Fruit fly (Drosophila melanogaster) whole organism, embryonic: ENCODE results near the gene CG33098.

ENCODE experiments used
- Adf1 ChIP-seq: fragments of 200-800 bp; sonication (Bioruptor generic); IDR thresholded peaks from 2 replicates; pipeline ENCODE4 v1.3.6; 2022; ENCODE audit warnings: missing biosample characterization, missing genetic modification characterization
- Aef1 ChIP-seq: fragments of 200-800 bp; sonication (Bioruptor generic); IDR thresholded peaks from 3 replicates; pipeline ENCODE4 v1.3.6; 2022; ENCODE audit warnings: missing biosample characterization, missing genetic modification characterization
- Blimp-1 ChIP-seq: fragments of 200-800 bp; sonication (Bioruptor generic); optimal IDR thresholded peaks from 3 replicates; lab custom pipeline; 2018; ENCODE audit warnings: missing biosample characterization, missing genetic modification characterization, mild to moderate bottlenecking, moderate library complexity, missing genetic modification reagents
- CG10274 ChIP-seq: fragments of 200-800 bp; sonication (Bioruptor generic); optimal IDR thresholded peaks from 3 replicates; lab custom pipeline; 2017; ENCODE audit warnings: missing biosample characterization, mild to moderate bottlenecking, missing genetic modification characterization
- CG10543 ChIP-seq: fragments of 200-800 bp; sonication (Bioruptor generic); optimal IDR thresholded peaks from 3 replicates; lab custom pipeline; 2017; ENCODE audit warnings: missing biosample characterization, mild to moderate bottlenecking, missing genetic modification characterization, moderate library complexity
- CG11093 ChIP-seq: fragments of 200-800 bp; sonication (Bioruptor generic); IDR thresholded peaks from 3 replicates; pipeline ENCODE4 v1.3.6; 2022; ENCODE audit warnings: missing biosample characterization, missing genetic modification characterization
- CG11696 ChIP-seq: fragments of 200-800 bp; sonication (Bioruptor generic); IDR thresholded peaks from 2 replicates; pipeline ENCODE4 v1.3.6; 2022; ENCODE audit warnings: missing biosample characterization, missing genetic modification characterization
- CG12942 ChIP-seq: fragments of 200-800 bp; sonication (Bioruptor generic); optimal IDR thresholded peaks from 3 replicates; lab custom pipeline; 2016; ENCODE audit warnings: missing biosample characterization, missing genetic modification characterization
- CG13775 ChIP-seq: fragments of 200-800 bp; sonication (Bioruptor generic); optimal IDR thresholded peaks from 3 replicates; lab custom pipeline; 2017; ENCODE audit warnings: missing biosample characterization, mild to moderate bottlenecking, missing genetic modification characterization
- CG15011 ChIP-seq: fragments of 200-800 bp; sonication (Bioruptor generic); optimal IDR thresholded peaks from 3 replicates; lab custom pipeline; 2018; ENCODE audit warnings: missing biosample characterization, mild to moderate bottlenecking, missing genetic modification characterization
- CG15479 ChIP-seq: fragments of 200-800 bp; sonication (Bioruptor generic); optimal IDR thresholded peaks from 3 replicates; lab custom pipeline; 2019; ENCODE audit warnings: missing biosample characterization, mild to moderate bottlenecking, missing genetic modification characterization, moderate library complexity
- CG2889 ChIP-seq: fragments of 200-800 bp; sonication (Bioruptor generic); IDR thresholded peaks from 3 replicates; pipeline ENCODE4 v1.3.6; 2022; ENCODE audit warnings: missing biosample characterization, missing genetic modification characterization
- CG30020 ChIP-seq: fragments of 200-800 bp; optimal IDR thresholded peaks from 2 replicates; lab custom pipeline; 2019; ENCODE audit warnings: missing biosample characterization, mild to moderate bottlenecking, missing genetic modification characterization, moderate library complexity
- CG33213 ChIP-seq: fragments of 200-800 bp; sonication (Bioruptor generic); optimal IDR thresholded peaks from 3 replicates; lab custom pipeline; 2016; ENCODE audit warnings: missing biosample characterization, missing genetic modification characterization
- CG6689 ChIP-seq: fragments of 200-800 bp; sonication (Bioruptor generic); IDR thresholded peaks from 2 replicates; pipeline ENCODE4 v1.3.6; 2022; ENCODE audit warnings: missing biosample characterization, missing genetic modification characterization
- CG8944 ChIP-seq: fragments of 200-800 bp; sonication (Bioruptor generic); optimal IDR thresholded peaks from 3 replicates; lab custom pipeline; 2016; ENCODE audit warnings: missing biosample characterization, missing genetic modification characterization
- CG9817 ChIP-seq: fragments of 200-800 bp; sonication (Bioruptor generic); optimal IDR thresholded peaks from 2 replicates; lab custom pipeline; 2018; ENCODE audit warnings: missing biosample characterization, mild to moderate bottlenecking, missing genetic modification characterization, moderate library complexity
- CHES-1-like ChIP-seq: fragments of 200-800 bp; sonication (Bioruptor generic); optimal IDR thresholded peaks from 2 replicates; lab custom pipeline; 2016; ENCODE audit warnings: missing biosample characterization, missing genetic modification characterization
- Dll ChIP-seq: fragments of 200-800 bp; sonication (Bioruptor generic); IDR thresholded peaks from 4 replicates; pipeline ENCODE4 v1.3.6; 2022; ENCODE audit warnings: missing biosample characterization, missing genetic modification characterization; ENCODE audit not compliant: partially characterized antibody
- E2f2 ChIP-seq: fragments of 200-800 bp; sonication (Bioruptor generic); IDR thresholded peaks from 2 replicates; pipeline ENCODE4 v1.3.6; 2022; ENCODE audit warnings: missing biosample characterization, missing genetic modification characterization
- Fer1 ChIP-seq: fragments of 200-800 bp; sonication (Bioruptor generic); optimal IDR thresholded peaks from 2 replicates; lab custom pipeline; 2017; ENCODE audit warnings: missing biosample characterization, mild to moderate bottlenecking, missing genetic modification characterization
- H15 ChIP-seq: fragments of 200-800 bp; sonication (Bioruptor generic); IDR thresholded peaks from 3 replicates; pipeline ENCODE4 v1.3.6; 2022; ENCODE audit warnings: missing biosample characterization, missing genetic modification characterization
- Meics ChIP-seq: fragments of 200-800 bp; sonication (Bioruptor generic); optimal IDR thresholded peaks from 2 replicates; lab custom pipeline; 2017; ENCODE audit warnings: missing biosample characterization, mild to moderate bottlenecking, missing genetic modification characterization
- Pdp1 ChIP-seq, 2 experiments: fragments of 200-800 bp; sonication (Bioruptor generic); optimal IDR thresholded peaks; 3 replicates each; lab custom pipeline; 2016; ENCODE audit warnings: missing biosample characterization in 2 of 2, missing genetic modification characterization in 2 of 2, mild to moderate bottlenecking in 1 of 2, moderate library complexity in 1 of 2
- Xbp1 ChIP-seq: fragments of 200-800 bp; sonication (Bioruptor generic); optimal IDR thresholded peaks from 3 replicates; lab custom pipeline; 2016; ENCODE audit warnings: missing biosample characterization, mild to moderate bottlenecking, missing genetic modification characterization
- az2 ChIP-seq: fragments of 200-800 bp; sonication (Bioruptor generic); optimal IDR thresholded peaks from 3 replicates; lab custom pipeline; 2016; ENCODE audit warnings: missing biosample characterization, missing genetic modification characterization
- bigmax ChIP-seq: fragments of 200-800 bp; sonication (Bioruptor generic); optimal IDR thresholded peaks from 2 replicates; lab custom pipeline; 2018; ENCODE audit warnings: missing biosample characterization, mild to moderate bottlenecking, missing genetic modification characterization
- chn ChIP-seq: fragments of 200-800 bp; sonication (Bioruptor generic); optimal IDR thresholded peaks from 2 replicates; lab custom pipeline; 2016; ENCODE audit warnings: missing biosample characterization, missing genetic modification characterization
- crol ChIP-seq: fragments of 200-800 bp; sonication (Bioruptor generic); IDR thresholded peaks from 2 replicates; pipeline ENCODE4 v1.3.6; 2022; ENCODE audit warnings: missing biosample characterization, missing genetic modification characterization
- dmrt99B ChIP-seq: fragments of 200-800 bp; sonication (Bioruptor generic); optimal IDR thresholded peaks from 2 replicates; lab custom pipeline; 2018; ENCODE audit warnings: missing biosample characterization, mild to moderate bottlenecking, missing genetic modification characterization, moderate library complexity
- dysf ChIP-seq: fragments of 200-800 bp; sonication (Bioruptor generic); IDR thresholded peaks from 3 replicates; pipeline ENCODE4 v1.3.6; 2022; ENCODE audit warnings: missing biosample characterization, missing genetic modification characterization
- esg ChIP-seq: fragments of 200-800 bp; sonication (Bioruptor generic); conservative IDR thresholded peaks from 2 replicates; pipeline ENCODE4 v1.3.6; 2022; ENCODE audit warnings: missing biosample characterization, missing genetic modification characterization
- fu2 ChIP-seq: fragments of 200-800 bp; sonication (Bioruptor generic); optimal IDR thresholded peaks from 2 replicates; lab custom pipeline; 2016; ENCODE audit warnings: missing biosample characterization, missing genetic modification characterization
- gcm ChIP-seq: fragments of 200-800 bp; sonication (Bioruptor generic); optimal IDR thresholded peaks from 2 replicates; lab custom pipeline; 2019; ENCODE audit warnings: missing biosample characterization, mild to moderate bottlenecking, missing genetic modification characterization, moderate library complexity
- gfzf ChIP-seq: fragments of 200-800 bp; sonication (Bioruptor generic); optimal IDR thresholded peaks from 2 replicates; lab custom pipeline; 2016; ENCODE audit warnings: missing biosample characterization, mild to moderate bottlenecking, missing genetic modification characterization, moderate library complexity
- gt ChIP-seq: fragments of 200-800 bp; sonication (Bioruptor generic); IDR thresholded peaks from 2 replicates; pipeline ENCODE4 v1.3.6; 2022; ENCODE audit warnings: missing biosample characterization, missing genetic modification characterization
- h ChIP-seq: fragments of >200 bp; optimal IDR thresholded peaks from 2 replicates; lab custom pipeline; 2017
- hkb ChIP-seq, 2 experiments: fragments of 200-800 bp in 1 of 2; fragments of >200 bp in 1 of 2; sonication (Bioruptor generic) in 1 of 2; IDR thresholded peaks in 1 of 2; optimal IDR thresholded peaks in 1 of 2; 2 replicates each; pipeline versions ENCODE4 v1.3.6 to Lab custom; 2017 to 2022; ENCODE audit warnings: missing biosample characterization in 1 of 2, missing genetic modification characterization in 1 of 2
- insv ChIP-seq, 2 experiments: fragments of 200-800 bp; sonication (Bioruptor generic); optimal IDR thresholded peaks; 3 replicates each; lab custom pipeline; 2016 to 2018; ENCODE audit warnings: missing biosample characterization in 2 of 2, missing genetic modification characterization in 2 of 2
- lola ChIP-seq, 3 experiments: fragments of >200 bp in 2 of 3; fragments of 200-800 bp in 1 of 3; sonication (Bioruptor generic) in 1 of 3; optimal IDR thresholded peaks; 2 replicates each; lab custom pipeline; 2017 to 2019; ENCODE audit warnings: missing biosample characterization in 3 of 3, missing genetic modification characterization in 3 of 3, mild to moderate bottlenecking in 1 of 3, moderate library complexity in 1 of 3
- nau ChIP-seq: fragments of 200-800 bp; sonication (Bioruptor generic); optimal IDR thresholded peaks from 3 replicates; lab custom pipeline; 2017; ENCODE audit warnings: missing biosample characterization, mild to moderate bottlenecking, missing genetic modification characterization, missing genetic modification reagents
- nerfin-1 ChIP-seq: fragments of 200-800 bp; sonication (Bioruptor generic); optimal IDR thresholded peaks from 3 replicates; lab custom pipeline; 2019; ENCODE audit warnings: missing biosample characterization, mild to moderate bottlenecking, missing genetic modification characterization, moderate library complexity
- peb ChIP-seq: fragments of 200-800 bp; sonication (Bioruptor generic); IDR thresholded peaks from 2 replicates; pipeline ENCODE4 v1.3.6; 2022; ENCODE audit warnings: missing biosample characterization, missing genetic modification characterization
- pros ChIP-seq: fragments of 200-800 bp; sonication (Bioruptor generic); optimal IDR thresholded peaks from 3 replicates; lab custom pipeline; 2019; ENCODE audit warnings: missing biosample characterization, mild to moderate bottlenecking, missing genetic modification characterization, moderate library complexity
- ranshi ChIP-seq: fragments of 200-800 bp; sonication (Bioruptor generic); IDR thresholded peaks from 2 replicates; pipeline ENCODE4 v1.3.6; 2022; ENCODE audit warnings: missing biosample characterization, missing genetic modification characterization
- run ChIP-seq: fragments of 200-800 bp; sonication (Bioruptor generic); optimal IDR thresholded peaks from 3 replicates; lab custom pipeline; 2018; ENCODE audit warnings: missing biosample characterization, mild to moderate bottlenecking, missing genetic modification characterization
- shn ChIP-seq: fragments of 200-800 bp; sonication (Bioruptor generic); optimal IDR thresholded peaks from 3 replicates; lab custom pipeline; 2016; ENCODE audit warnings: missing biosample characterization, missing genetic modification characterization
- sim ChIP-seq: fragments of 200-800 bp; sonication (Bioruptor generic); IDR thresholded peaks from 2 replicates; pipeline ENCODE4 v1.3.6; 2022; ENCODE audit warnings: missing biosample characterization, missing genetic modification characterization
- slp2 ChIP-seq: fragments of 200-800 bp; sonication (Bioruptor generic); optimal IDR thresholded peaks from 2 replicates; lab custom pipeline; 2016; ENCODE audit warnings: missing biosample characterization, missing genetic modification characterization
- so ChIP-seq: fragments of 200-800 bp; sonication (Bioruptor generic); IDR thresholded peaks from 3 replicates; pipeline ENCODE4 v1.3.6; 2022; ENCODE audit warnings: missing biosample characterization, missing genetic modification characterization
- zen2 ChIP-seq: fragments of 200-800 bp; sonication (Bioruptor generic); IDR thresholded peaks from 3 replicates; pipeline ENCODE4 v1.3.6; 2022; ENCODE audit warnings: missing biosample characterization, missing genetic modification characterization; ENCODE audit not compliant: partially characterized antibody

Gene CG33098

dm6 chr3R:12408160-12408559 lies 21.2 kb downstream of the CG33098 start, which contains the start of gene CG5196 (continued):
- peak; percentile 64 for TF ChIP-seq Dll (GFP tag; lab: Robert Waterston, UW)
- peak; percentile 74 for TF ChIP-seq zen2 (GFP tag; lab: Robert Waterston, UW)
- TF ChIP-seq E2f2 (GFP tag; lab: Robert Waterston, UW): peak; percentile 87
- no peak for TF ChIP-seq dysf (GFP tag; lab: Robert Waterston, UW)
- no peak for TF ChIP-seq lola (GFP tag; optimal IDR thresholded peaks at IDR 0.05; lab: Kevin White, UChicago)
- no peak for TF ChIP-seq ranshi (GFP tag; lab: Robert Waterston, UW)
- TF ChIP-seq Fer1 (GFP tag; lab: Kevin White, UChicago): peak; percentile 38
- no peak for TF ChIP-seq CG15011 (GFP tag; lab: Kevin White, UChicago)
- TF ChIP-seq run (tag; lab: Kevin White, UChicago): no peak
- TF ChIP-seq nau (GFP tag; lab: Kevin White, UChicago): no peak
- TF ChIP-seq CG11093: no peak
- TF ChIP-seq insv (GFP tag; optimal IDR thresholded peaks at IDR 0.05; lab: Kevin White, UChicago): peak in 1 of 2 experiments; percentile 53
- TF ChIP-seq CG33213 (GFP tag; lab: Kevin White, UChicago): no peak
- no peak for TF ChIP-seq gt (GFP tag; lab: Robert Waterston, UW)
- no peak for TF ChIP-seq Meics (GFP tag; lab: Kevin White, UChicago)
- no peak for TF ChIP-seq CG10274 (GFP tag; lab: Kevin White, UChicago)
- TF ChIP-seq nerfin-1 (tag; lab: Kevin White, UChicago): peak; percentile 33
- TF ChIP-seq bigmax (GFP tag; lab: Kevin White, UChicago): peak; percentile 47
- TF ChIP-seq CG8944: no peak
- peak; percentile 75 for TF ChIP-seq gfzf
- no peak for TF ChIP-seq CG15479 (GFP tag; lab: Kevin White, UChicago)
- TF ChIP-seq CG12942 (GFP tag; lab: Kevin White, UChicago): no peak
- TF ChIP-seq H15: no peak
- no peak for TF ChIP-seq gcm (GFP tag; lab: Kevin White, UChicago)
- no peak for TF ChIP-seq az2 (GFP tag; lab: Kevin White, UChicago)
- TF ChIP-seq h (lab: Kevin White, UChicago): no peak
- no peak for TF ChIP-seq slp2 (GFP tag; lab: Kevin White, UChicago)
- TF ChIP-seq Adf1: peak; percentile 36; the same call in 1 of the 2 replicates
- TF ChIP-seq sim: no peak
- TF ChIP-seq fu2: no peak
- TF ChIP-seq so: 0 out of 3 replicates have a peak, but pooled peaks have one; percentile 25
- no peak for TF ChIP-seq pros
- peak; percentile 61 for TF ChIP-seq CG30020
- no peak for TF ChIP-seq Pdp1 (GFP tag; optimal IDR thresholded peaks at IDR 0.05; lab: Kevin White, UChicago)
- TF ChIP-seq CG11696 (GFP tag; lab: Robert Waterston, UW): no peak
- no peak for TF ChIP-seq hkb (optimal IDR thresholded peaks at IDR 0.05; lab: Kevin White, UChicago)
- no peak for TF ChIP-seq hkb (GFP tag; IDR thresholded peaks at IDR 0.05; lab: Robert Waterston, UW)
- TF ChIP-seq Aef1: no peak
- no peak for TF ChIP-seq shn (GFP tag; lab: Kevin White, UChicago)
- TF ChIP-seq peb (GFP tag; lab: Robert Waterston, UW): no peak
- no peak for TF ChIP-seq esg
- no peak for TF ChIP-seq crol
- no peak for TF ChIP-seq Blimp-1 (GFP tag; lab: Kevin White, UChicago)
- TF ChIP-seq CG9817 (tag; lab: Kevin White, UChicago): no peak
- TF ChIP-seq CG6689 (GFP tag; lab: Robert Waterston, UW): no peak
- no peak for TF ChIP-seq CG10543
- TF ChIP-seq chn (GFP tag; lab: Kevin White, UChicago): no peak
- TF ChIP-seq dmrt99B (tag; lab: Kevin White, UChicago): no peak
- no peak for TF ChIP-seq CG2889 (GFP tag; lab: Robert Waterston, UW)
- no peak for TF ChIP-seq CG13775
- peak; percentile 12 for TF ChIP-seq Xbp1 (GFP tag; lab: Kevin White, UChicago)
- peak; percentile 40 for TF ChIP-seq CHES-1-like (GFP tag; lab: Kevin White, UChicago)
